Fruit fly (Drosophila melanogaster): ENCODE data around the gene cad.

Gene cad

DNA sequence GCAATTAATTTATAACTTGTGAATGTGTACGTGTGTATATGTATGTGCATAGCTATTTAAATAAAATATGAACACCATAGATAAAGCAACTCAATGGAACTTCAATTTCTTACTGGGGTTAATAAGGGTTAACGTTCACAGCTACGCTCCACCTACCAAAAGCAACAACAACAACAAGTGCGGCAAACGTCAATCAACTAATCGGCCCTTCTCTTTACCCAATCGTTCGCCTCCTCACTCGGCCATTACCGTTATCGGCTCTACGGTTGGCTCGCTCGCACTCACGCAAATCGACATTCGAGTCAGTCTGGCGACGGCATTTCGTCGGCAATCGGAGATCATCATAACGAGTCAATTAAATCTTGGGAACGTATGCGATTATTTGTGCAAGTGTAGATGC is 12.5 kb downstream of the cad start:
- TF ChIP-seq Myc (optimal IDR thresholded peaks at IDR 0.05): no peak
- no peak for TF ChIP-seq Sin3A (optimal IDR thresholded peaks at IDR 0.05)
- no peak for TF ChIP-seq insv (optimal IDR thresholded peaks at IDR 0.05)
- no peak for TF ChIP-seq h (optimal IDR thresholded peaks at IDR 0.05)
- TF ChIP-seq psq (optimal IDR thresholded peaks at IDR 0.05): no peak
- TF ChIP-seq ttk (optimal IDR thresholded peaks at IDR 0.05): no peak

DNA sequence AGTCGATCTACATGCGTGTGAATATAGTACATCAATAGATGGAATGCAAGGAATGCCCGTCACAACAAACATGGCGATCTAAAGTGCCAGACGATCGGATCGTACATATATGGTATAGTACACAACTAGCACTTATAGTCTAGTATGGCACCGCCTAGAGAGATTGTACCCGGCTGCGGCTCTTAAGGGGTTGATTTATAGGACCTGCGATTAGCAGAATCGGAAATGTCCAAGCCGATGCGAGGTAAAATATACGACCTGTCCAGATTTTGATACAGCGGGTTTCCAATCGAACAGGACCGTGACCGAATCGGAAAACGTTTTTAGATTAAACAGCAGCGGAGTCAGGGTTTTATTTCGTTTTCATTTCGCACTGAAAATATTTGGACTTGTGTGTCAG is 13.4 kb downstream of the cad start:
- TF ChIP-seq Myc (optimal IDR thresholded peaks at IDR 0.05) (no peak), Sin3A (optimal IDR thresholded peaks at IDR 0.05) (no peak), ttk (optimal IDR thresholded peaks at IDR 0.05) (no peak), insv (optimal IDR thresholded peaks at IDR 0.05) (no peak), psq (optimal IDR thresholded peaks at IDR 0.05) (no peak), h (optimal IDR thresholded peaks at IDR 0.05) (no peak)

DNA sequence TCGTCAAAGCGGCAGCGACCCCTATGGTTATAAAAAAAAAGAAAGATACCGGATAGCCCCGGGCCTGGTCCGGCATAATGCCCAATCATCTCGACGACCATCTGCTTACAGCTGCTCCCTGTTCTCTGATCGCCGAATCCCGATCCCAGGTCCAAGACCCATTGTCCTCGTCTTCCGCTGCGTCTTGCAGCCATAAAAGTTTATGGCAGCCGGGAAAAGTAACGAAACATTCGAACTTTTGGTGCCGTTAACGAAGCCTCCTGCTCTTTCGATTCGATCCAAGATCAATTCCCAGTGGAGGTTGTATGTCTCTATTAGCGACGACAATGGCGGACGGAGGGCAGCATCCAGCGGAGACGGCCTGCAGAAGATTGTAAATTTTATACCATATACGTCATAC is 14.8 kb downstream of the cad start:
- TF ChIP-seq insv (optimal IDR thresholded peaks at IDR 0.05) (no peak), psq (optimal IDR thresholded peaks at IDR 0.05) (no peak), Myc (optimal IDR thresholded peaks at IDR 0.05) (no peak), ttk (optimal IDR thresholded peaks at IDR 0.05) (no peak), Sin3A (optimal IDR thresholded peaks at IDR 0.05) (no peak)

DNA sequence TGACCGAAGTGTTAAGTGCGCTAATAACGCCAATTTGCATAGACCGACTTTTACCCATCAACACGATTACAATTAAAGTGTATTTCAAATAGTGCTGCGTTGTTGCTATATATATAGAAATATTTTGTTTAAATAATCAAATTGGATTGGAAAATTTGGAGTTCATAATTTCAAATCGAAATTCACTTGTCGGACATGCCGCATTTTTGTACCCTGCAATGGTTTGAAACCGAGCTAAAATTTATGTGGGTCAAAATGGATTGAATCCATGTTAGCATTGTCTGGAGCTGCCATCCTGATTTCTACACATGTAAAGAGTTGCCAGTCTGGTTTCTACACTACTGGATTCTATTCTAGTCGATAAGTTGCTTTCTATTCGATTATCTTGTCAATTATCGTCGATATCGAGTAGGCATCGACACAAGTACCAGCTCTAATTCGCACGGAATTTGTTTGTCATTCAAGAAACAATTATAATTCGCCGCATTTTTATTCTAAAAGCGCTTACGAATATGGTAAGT is 16.8 kb downstream of the cad start, which contains the start of gene Pomp:
Pomp (plus strand) TSS at position 386 of the 521 bp plus-strand sequence.
- TF ChIP-seq psq (optimal IDR thresholded peaks at IDR 0.05) (peak; percentile 99), Myc (optimal IDR thresholded peaks at IDR 0.05) (no peak)

DNA sequence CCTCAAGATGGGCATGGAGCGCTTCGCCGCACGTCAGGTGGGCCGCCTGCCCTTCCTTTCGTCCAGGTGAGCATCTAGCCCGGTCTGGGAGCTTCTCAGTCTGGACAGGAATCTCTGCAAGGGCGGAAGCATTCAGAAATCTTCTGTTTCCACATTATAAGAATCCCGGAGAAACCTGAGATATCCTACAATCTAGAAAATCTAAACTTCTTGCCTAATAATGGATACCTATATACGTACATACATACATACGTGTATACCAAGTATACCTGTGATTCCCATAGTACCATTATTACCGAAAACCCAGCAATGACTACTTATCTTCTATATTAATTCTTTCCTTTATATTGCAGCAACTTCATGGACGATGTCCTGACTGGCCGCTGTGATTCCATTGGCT is 17.5 kb downstream of the cad start:
- TF ChIP-seq ttk (optimal IDR thresholded peaks at IDR 0.05) (peak; percentile 98), Myc (optimal IDR thresholded peaks at IDR 0.05) (no peak), psq (optimal IDR thresholded peaks at IDR 0.05) (no peak)

DNA sequence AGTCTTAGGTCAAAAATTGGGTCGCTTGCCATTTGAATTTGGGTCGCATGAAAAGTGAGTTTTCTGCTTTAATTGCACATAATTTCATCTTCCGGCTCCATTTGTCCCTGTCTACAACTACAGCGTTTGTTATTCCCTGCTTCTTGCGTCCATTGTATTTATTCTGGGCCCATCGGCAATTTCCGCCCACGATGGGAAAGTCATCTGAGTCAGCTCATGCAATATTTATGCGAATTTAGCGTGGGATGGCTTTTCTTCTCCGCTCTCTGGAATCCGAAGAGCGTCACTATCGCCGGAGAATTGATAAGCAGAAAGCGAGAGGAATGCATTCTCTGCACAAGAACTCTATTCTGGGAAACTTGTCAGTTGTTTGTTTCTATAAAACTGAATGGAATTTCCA is 22.0 kb downstream of the cad start:
- TF ChIP-seq ttk (optimal IDR thresholded peaks at IDR 0.05): no peak
- no peak for TF ChIP-seq h (optimal IDR thresholded peaks at IDR 0.05)
- no peak for TF ChIP-seq psq (optimal IDR thresholded peaks at IDR 0.05)
- no peak for TF ChIP-seq Myc (optimal IDR thresholded peaks at IDR 0.05)
- no peak for TF ChIP-seq insv (optimal IDR thresholded peaks at IDR 0.05)
- no peak for TF ChIP-seq Sin3A (optimal IDR thresholded peaks at IDR 0.05)

DNA sequence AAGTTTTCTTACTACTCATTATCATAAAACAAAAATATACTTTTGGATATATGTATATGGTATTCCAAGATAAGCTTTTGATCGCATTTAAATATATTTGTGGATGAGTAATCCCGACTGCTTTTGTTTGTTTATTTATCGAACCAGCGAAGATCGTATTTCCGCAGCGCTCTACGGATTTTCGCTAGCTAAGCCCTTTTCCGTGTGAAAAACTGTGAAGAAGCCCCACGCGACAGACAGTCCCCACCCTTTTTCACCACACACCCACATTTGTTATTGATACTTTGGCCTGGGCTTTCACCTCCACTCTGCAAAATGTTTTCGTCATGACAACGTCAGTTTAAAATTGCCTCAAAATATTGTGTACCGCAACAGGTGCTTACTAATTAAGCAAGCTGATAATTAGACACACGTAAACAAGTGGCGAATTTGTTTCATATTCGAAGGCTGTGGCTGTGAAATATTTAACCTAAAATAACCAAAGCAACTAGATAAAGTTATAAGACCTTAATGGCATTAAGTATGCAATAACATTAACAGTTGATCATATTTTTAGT is 22.5 kb downstream of the cad start:
- TF ChIP-seq Sin3A (optimal IDR thresholded peaks at IDR 0.05) (no peak), h (optimal IDR thresholded peaks at IDR 0.05) (no peak), ttk (optimal IDR thresholded peaks at IDR 0.05) (no peak)

DNA sequence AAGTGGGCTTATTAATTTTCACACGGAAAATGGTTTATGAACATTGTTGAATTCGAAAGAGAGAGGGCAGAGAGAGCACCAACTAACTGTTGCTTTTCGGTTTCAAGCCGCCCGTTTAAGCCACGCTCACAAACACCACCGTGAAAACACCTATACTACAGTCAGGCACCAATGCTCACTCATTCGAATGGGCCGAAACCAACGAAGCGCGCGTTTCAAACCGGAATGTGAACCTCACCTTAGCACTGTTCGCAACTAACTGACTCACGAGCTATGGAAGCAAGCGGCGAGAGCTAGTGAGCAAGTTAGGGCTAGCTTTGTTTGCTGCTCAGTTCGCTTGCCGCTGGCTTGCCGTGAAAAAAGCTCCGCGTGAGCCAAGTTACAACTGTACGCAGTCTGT is 23.4 kb downstream of the cad start:
- TF ChIP-seq insv (optimal IDR thresholded peaks at IDR 0.05) (no peak), psq (optimal IDR thresholded peaks at IDR 0.05) (no peak), h (optimal IDR thresholded peaks at IDR 0.05) (no peak), Myc (optimal IDR thresholded peaks at IDR 0.05) (no peak), Sin3A (optimal IDR thresholded peaks at IDR 0.05) (no peak), ttk (optimal IDR thresholded peaks at IDR 0.05) (no peak)

DNA sequence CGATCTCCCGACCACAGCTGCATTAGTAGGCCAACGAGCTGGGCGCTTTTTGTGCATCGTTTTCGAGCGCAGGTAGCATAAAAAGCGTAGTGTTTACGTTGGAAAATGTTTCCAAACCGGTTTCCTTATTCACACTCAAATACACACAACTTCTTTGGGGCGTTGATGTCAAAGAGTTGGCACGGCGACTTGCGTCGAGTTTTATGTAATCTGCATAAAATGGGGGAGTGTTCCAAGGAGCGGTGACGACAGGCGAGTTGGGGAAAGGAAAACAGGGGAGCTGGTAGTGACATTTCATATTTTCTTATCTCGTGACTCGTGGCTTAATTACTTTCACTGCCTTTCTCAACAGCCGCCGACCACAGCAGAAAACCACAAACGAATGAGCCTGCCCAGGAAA is 24.1 kb downstream of the cad start:
- TF ChIP-seq ttk (optimal IDR thresholded peaks at IDR 0.05): no peak
- TF ChIP-seq Sin3A (optimal IDR thresholded peaks at IDR 0.05): no peak
- no peak for TF ChIP-seq h (optimal IDR thresholded peaks at IDR 0.05)
- no peak for TF ChIP-seq psq (optimal IDR thresholded peaks at IDR 0.05)
- no peak for TF ChIP-seq insv (optimal IDR thresholded peaks at IDR 0.05)
- TF ChIP-seq Myc (optimal IDR thresholded peaks at IDR 0.05): no peak

DNA sequence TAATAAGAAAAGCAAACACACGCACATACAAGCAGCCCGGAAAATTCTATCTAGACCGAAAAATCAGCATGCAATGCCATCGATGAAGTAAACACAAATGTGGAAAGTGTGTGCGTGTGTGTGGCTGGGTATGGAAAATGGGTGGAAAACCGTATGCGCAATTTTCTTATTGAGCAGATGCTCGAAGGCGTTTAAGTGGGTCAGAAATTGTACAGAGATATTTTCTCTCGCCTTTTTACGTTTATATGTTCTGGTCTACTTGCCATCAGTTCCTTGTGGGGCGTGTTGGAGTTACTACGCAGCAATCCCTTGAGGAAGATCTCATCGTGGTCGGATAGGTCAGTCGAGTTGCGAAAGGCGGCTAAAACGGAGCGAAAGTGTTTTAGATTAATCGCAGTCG is 25.2 kb downstream of the cad start:
- TF ChIP-seq h (optimal IDR thresholded peaks at IDR 0.05) (no peak), Myc (optimal IDR thresholded peaks at IDR 0.05) (no peak)

DNA sequence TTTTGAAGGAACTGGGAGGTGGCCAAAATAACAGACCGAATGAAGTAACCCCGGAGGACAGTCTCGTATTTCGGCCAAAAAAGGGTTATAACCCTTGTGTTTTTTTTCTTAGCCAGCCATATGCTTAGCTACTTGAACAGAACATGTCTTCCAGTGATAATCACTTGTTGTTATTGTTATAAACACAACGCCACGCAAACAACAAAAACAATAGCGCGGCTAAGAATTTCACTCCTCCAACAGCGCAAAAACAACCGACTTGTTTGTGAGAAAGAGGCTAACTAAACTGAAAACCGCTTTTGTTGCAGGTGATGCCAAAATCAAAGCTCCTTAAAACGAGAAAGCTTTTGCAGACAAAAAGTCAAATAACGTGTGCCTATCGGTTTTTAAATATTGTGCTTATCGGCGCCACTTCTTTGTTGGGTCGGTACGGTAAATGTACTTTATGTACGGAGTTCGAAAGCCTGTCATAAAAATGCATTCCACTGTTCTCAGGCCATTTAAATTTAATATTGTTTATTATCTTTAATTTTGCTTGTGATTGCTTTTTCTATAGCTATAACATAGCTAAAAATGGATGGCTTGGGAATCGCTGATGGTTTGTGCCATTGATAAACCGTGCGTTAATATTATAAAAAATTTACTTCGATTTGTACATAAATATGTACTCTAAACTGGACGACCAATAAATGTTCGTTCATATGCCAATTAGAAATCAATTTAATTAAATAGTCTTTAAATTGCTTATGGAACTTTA is 26.4 kb downstream of the cad start, which contains the start of gene vari:
vari (minus strand) TSS at position 285 of the 757 bp plus-strand sequence.
- TF ChIP-seq Myc (optimal IDR thresholded peaks at IDR 0.05) (no peak), h (optimal IDR thresholded peaks at IDR 0.05) (no peak), insv (optimal IDR thresholded peaks at IDR 0.05) (no peak), Sin3A (optimal IDR thresholded peaks at IDR 0.05) (no peak), ttk (optimal IDR thresholded peaks at IDR 0.05) (no peak), psq (optimal IDR thresholded peaks at IDR 0.05) (no peak)

DNA sequence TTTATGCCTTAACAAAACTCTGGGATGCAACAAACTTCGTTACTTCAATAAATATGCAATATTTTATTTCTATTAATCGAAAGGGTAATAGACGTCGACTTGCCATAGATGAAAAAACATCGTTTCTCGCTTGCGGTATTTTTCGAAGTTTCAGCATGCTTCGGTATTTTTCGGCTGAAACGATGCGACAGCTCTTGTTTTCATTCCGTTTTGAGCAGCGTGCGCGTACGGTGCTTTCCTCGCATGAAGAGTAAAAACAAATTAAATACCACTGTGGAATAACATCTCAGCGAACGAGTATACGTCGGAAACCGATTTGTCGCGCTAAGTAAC is 26.9 kb downstream of the cad start, which contains the start of gene CG9328:
CG9328 (plus strand) TSS at position 201 of the 333 bp plus-strand sequence.
- no peak for TF ChIP-seq psq (optimal IDR thresholded peaks at IDR 0.05)
- TF ChIP-seq insv (optimal IDR thresholded peaks at IDR 0.05): no peak
- no peak for TF ChIP-seq ttk (optimal IDR thresholded peaks at IDR 0.05)
- no peak for TF ChIP-seq h (optimal IDR thresholded peaks at IDR 0.05)
- no peak for TF ChIP-seq Myc (optimal IDR thresholded peaks at IDR 0.05)
- no peak for TF ChIP-seq Sin3A (optimal IDR thresholded peaks at IDR 0.05)

DNA sequence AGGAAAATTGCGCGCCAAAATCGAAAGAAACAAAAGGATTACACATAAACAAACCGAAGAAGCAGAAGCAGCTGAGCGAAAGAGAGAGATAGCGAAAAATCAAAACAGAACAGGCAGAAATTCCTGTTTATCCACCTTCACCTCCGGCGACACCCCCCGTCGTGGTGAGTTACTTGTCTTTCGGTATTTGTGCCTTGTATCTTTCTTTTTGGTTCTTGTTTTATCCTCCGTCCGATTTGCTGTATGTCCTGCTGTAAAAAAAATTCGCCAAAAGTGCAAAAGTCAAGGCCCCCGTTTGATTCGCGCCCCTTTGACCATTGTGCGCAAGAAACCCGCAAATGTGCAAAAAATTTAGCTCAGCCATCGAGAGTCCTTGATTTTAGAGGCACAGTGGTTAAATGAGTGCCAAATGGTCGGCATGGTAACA is 27.8 kb downstream of the cad start:
- TF ChIP-seq ttk (optimal IDR thresholded peaks at IDR 0.05) (no peak), psq (optimal IDR thresholded peaks at IDR 0.05) (no peak), Sin3A (optimal IDR thresholded peaks at IDR 0.05) (no peak), Myc (optimal IDR thresholded peaks at IDR 0.05) (no peak), h (optimal IDR thresholded peaks at IDR 0.05) (no peak), insv (optimal IDR thresholded peaks at IDR 0.05) (no peak)

All from Kc167 (cell line).